Worm (Caenorhabditis elegans) whole organism, young adult: Measurements from ENCODE around the gene T27A8.7.

Source experiments
- B0261.1 ChIP-seq: sonication (generic microtip); optimal IDR thresholded peaks from 2 replicates; lab custom pipeline; 2016; ENCODE audit warnings: mild to moderate bottlenecking, missing genetic modification characterization, moderate library complexity, missing compliant biosample characterization
- C06A6.2 ChIP-seq: fragments of 200-800 bp; sonication (Bioruptor generic); conservative IDR thresholded peaks from 2 replicates; pipeline ENCODE4 v1.3.6; 2022; ENCODE audit warnings: missing genetic modification characterization, missing compliant biosample characterization
- C17E4.6 ChIP-seq: fragments of 200-800 bp; sonication (Bioruptor generic); IDR thresholded peaks from 2 replicates; pipeline ENCODE4 v1.3.6; 2022; ENCODE audit warnings: missing genetic modification reagents, missing genetic modification characterization, missing compliant biosample characterization
- F10E7.11 ChIP-seq: sonication (generic microtip); optimal IDR thresholded peaks from 2 replicates; lab custom pipeline; 2017; ENCODE audit warnings: mild to moderate bottlenecking, missing genetic modification characterization, moderate library complexity, missing compliant biosample characterization
- F23B12.7 ChIP-seq: sonication (generic microtip); optimal IDR thresholded peaks from 2 replicates; lab custom pipeline; 2017; ENCODE audit warnings: missing genetic modification characterization, mild to moderate bottlenecking, missing compliant biosample characterization, antibody characterized with exemption, moderate library complexity; ENCODE audit not compliant: insufficient read depth
- F52B5.7 ChIP-seq: sonication (generic microtip); optimal IDR thresholded peaks from 2 replicates; lab custom pipeline; 2016; ENCODE audit warnings: mild to moderate bottlenecking, missing genetic modification characterization, missing compliant biosample characterization
- T07F8.4 ChIP-seq: sonication (generic microtip); optimal IDR thresholded peaks from 2 replicates; lab custom pipeline; 2016; ENCODE audit warnings: mild to moderate bottlenecking, missing genetic modification characterization, moderate library complexity, missing compliant biosample characterization
- T26A5.8 ChIP-seq: sonication (generic microtip); optimal IDR thresholded peaks from 2 replicates; lab custom pipeline; 2016; ENCODE audit warnings: missing genetic modification characterization, missing compliant biosample characterization
- Y53F4B.3 ChIP-seq: fragments of 200-800 bp; sonication (Bioruptor generic); IDR thresholded peaks from 2 replicates; pipeline ENCODE4 v1.3.6; 2022; ENCODE audit warnings: missing genetic modification reagents, missing genetic modification characterization, missing compliant biosample characterization
- Y56A3A.18 ChIP-seq: fragments of 200-800 bp; sonication (Bioruptor generic); IDR thresholded peaks from 2 replicates; pipeline ENCODE4 v1.3.6; 2022; ENCODE audit warnings: missing genetic modification reagents, missing genetic modification characterization, missing compliant biosample characterization
- Y67H2A.10 ChIP-seq: fragments of 200-800 bp; sonication (Bioruptor generic); conservative IDR thresholded peaks from 2 replicates; pipeline ENCODE4 v1.3.6; 2022; ENCODE audit warnings: missing genetic modification reagents, missing genetic modification characterization, missing compliant biosample characterization
- ZK185.1 ChIP-seq: sonication (generic microtip); optimal IDR thresholded peaks from 2 replicates; lab custom pipeline; 2016; ENCODE audit warnings: mild to moderate bottlenecking, missing genetic modification characterization, missing compliant biosample characterization; ENCODE audit not compliant: poor library complexity, severe bottlenecking
- atf-7 ChIP-seq: sonication (generic microtip); optimal IDR thresholded peaks from 2 replicates; lab custom pipeline; 2017; ENCODE audit warnings: mild to moderate bottlenecking, missing genetic modification characterization, missing compliant biosample characterization
- attf-3 ChIP-seq: fragments of 200-800 bp; sonication (Bioruptor generic); conservative IDR thresholded peaks from 2 replicates; pipeline ENCODE4 v1.3.6; 2022; ENCODE audit warnings: missing genetic modification reagents, missing genetic modification characterization, missing compliant biosample characterization
- ccch-3 ChIP-seq: fragments of 200-800 bp; sonication (Bioruptor generic); optimal IDR thresholded peaks from 2 replicates; lab custom pipeline; 2018; ENCODE audit warnings: mild to moderate bottlenecking, missing genetic modification characterization, missing compliant biosample characterization
- cebp-2 ChIP-seq: fragments of 200-800 bp; sonication (Bioruptor generic); IDR thresholded peaks from 2 replicates; pipeline ENCODE4 v1.3.6; 2022; ENCODE audit warnings: missing genetic modification characterization, missing compliant biosample characterization
- ceh-58 ChIP-seq: fragments of 200-800 bp; sonication (Bioruptor generic); IDR thresholded peaks from 2 replicates; pipeline ENCODE4 v1.3.6; 2022; ENCODE audit warnings: missing genetic modification characterization, missing compliant biosample characterization
- efl-1 ChIP-seq: fragments of 150-350 bp; optimal IDR thresholded peaks from 2 replicates; lab custom pipeline; 2014; ENCODE audit warnings: missing biosample characterization, missing genetic modification reagents, missing genetic modification characterization
- egl-18 ChIP-seq: fragments of 200-800 bp; sonication (Bioruptor generic); IDR thresholded peaks from 2 replicates; pipeline ENCODE4 v1.3.6; 2022; ENCODE audit warnings: missing genetic modification reagents, missing genetic modification characterization, missing compliant biosample characterization
- egl-44 ChIP-seq: fragments of 200-800 bp; sonication (Bioruptor generic); IDR thresholded peaks from 2 replicates; pipeline ENCODE4 v1.3.6; 2022; ENCODE audit warnings: missing genetic modification reagents, missing genetic modification characterization, missing compliant biosample characterization
- egrh-3 ChIP-seq: fragments of 200-800 bp; sonication (Bioruptor generic); IDR thresholded peaks from 2 replicates; pipeline ENCODE4 v1.3.6; 2022; ENCODE audit warnings: missing genetic modification reagents, missing genetic modification characterization, missing compliant biosample characterization
- fkh-3 ChIP-seq: sonication (generic microtip); optimal IDR thresholded peaks from 2 replicates; lab custom pipeline; 2016; ENCODE audit warnings: mild to moderate bottlenecking, missing genetic modification characterization, missing compliant biosample characterization
- gei-17 ChIP-seq: fragments of 200-800 bp; sonication (Bioruptor generic); optimal IDR thresholded peaks from 2 replicates; lab custom pipeline; 2018; ENCODE audit warnings: mild to moderate bottlenecking, missing genetic modification characterization, missing compliant biosample characterization
- hlh-26 ChIP-seq: fragments of 200-800 bp; sonication (Bioruptor generic); conservative IDR thresholded peaks from 2 replicates; pipeline ENCODE4 v1.3.6; 2022; ENCODE audit warnings: missing genetic modification reagents, missing genetic modification characterization, missing compliant biosample characterization
- lin-26 ChIP-seq: fragments of 200-800 bp; sonication (Bioruptor generic); IDR thresholded peaks from 2 replicates; pipeline ENCODE4 v1.3.6; 2022; ENCODE audit warnings: missing genetic modification reagents, missing genetic modification characterization, missing compliant biosample characterization
- lin-40 ChIP-seq: sonication (generic microtip); optimal IDR thresholded peaks from 2 replicates; lab custom pipeline; 2016; ENCODE audit warnings: missing genetic modification characterization, mild to moderate bottlenecking, missing compliant biosample characterization, missing genotype, missing genetic modification reagents
- lsy-27 ChIP-seq: sonication (generic microtip); optimal IDR thresholded peaks from 2 replicates; lab custom pipeline; 2017; ENCODE audit warnings: missing genetic modification characterization, mild to moderate bottlenecking, missing compliant biosample characterization, antibody characterized with exemption, missing genotype, borderline replicate concordance; ENCODE audit not compliant: insufficient read depth
- madf-10 ChIP-seq: sonication (generic microtip); optimal IDR thresholded peaks from 2 replicates; lab custom pipeline; 2016; ENCODE audit warnings: mild to moderate bottlenecking, missing genetic modification characterization, missing compliant biosample characterization
- mel-28 ChIP-seq: sonication (generic microtip); optimal IDR thresholded peaks from 2 replicates; lab custom pipeline; 2016; ENCODE audit warnings: borderline replicate concordance, mild to moderate bottlenecking, missing genetic modification characterization, missing compliant biosample characterization
- mes-4 ChIP-seq: sonication (generic microtip); optimal IDR thresholded peaks from 2 replicates; lab custom pipeline; 2016; ENCODE audit warnings: missing genotype, missing genetic modification characterization, missing compliant biosample characterization
- nfya-1 ChIP-seq: sonication (generic microtip); optimal IDR thresholded peaks from 2 replicates; lab custom pipeline; 2017; ENCODE audit warnings: antibody characterized with exemption, missing compliant biosample characterization, missing genetic modification characterization, borderline replicate concordance; ENCODE audit not compliant: insufficient read depth
- nfya-2 ChIP-seq: fragments of 200-800 bp; sonication (Bioruptor generic); IDR thresholded peaks from 2 replicates; pipeline ENCODE4 v1.3.6; 2022; ENCODE audit warnings: missing genetic modification reagents, missing genetic modification characterization, missing compliant biosample characterization
- nhr-120 ChIP-seq: fragments of 200-800 bp; sonication (Bioruptor generic); IDR thresholded peaks from 2 replicates; pipeline ENCODE4 v1.3.6; 2022; ENCODE audit warnings: missing genetic modification characterization, missing compliant biosample characterization
- nhr-179 ChIP-seq: sonication (generic microtip); optimal IDR thresholded peaks from 2 replicates; lab custom pipeline; 2016; ENCODE audit warnings: mild to moderate bottlenecking, missing genetic modification characterization, missing compliant biosample characterization
- nhr-27 ChIP-seq: fragments of 200-800 bp; sonication (Bioruptor generic); optimal IDR thresholded peaks from 2 replicates; lab custom pipeline; 2018; ENCODE audit warnings: mild to moderate bottlenecking, missing genetic modification characterization, moderate library complexity, missing compliant biosample characterization
- nhr-80 ChIP-seq: sonication (generic microtip); optimal IDR thresholded peaks from 2 replicates; lab custom pipeline; 2016; ENCODE audit warnings: missing genetic modification characterization, missing compliant biosample characterization
- pbrm-1 ChIP-seq: fragments of 200-800 bp; sonication (Bioruptor generic); IDR thresholded peaks from 2 replicates; pipeline ENCODE4 v1.3.6; 2022; ENCODE audit warnings: missing genetic modification reagents, missing genetic modification characterization, missing compliant biosample characterization
- rcor-1 ChIP-seq: fragments of 200-800 bp; sonication (Bioruptor generic); IDR thresholded peaks from 2 replicates; pipeline ENCODE4 v1.3.6; 2022; ENCODE audit warnings: missing genetic modification reagents, missing genetic modification characterization, missing compliant biosample characterization
- rec-8 ChIP-seq, 2 experiments: sonication (generic microtip); optimal IDR thresholded peaks; 2 replicates each; lab custom pipeline; 2016; ENCODE audit warnings: mild to moderate bottlenecking in 2 of 2, missing genetic modification characterization in 2 of 2, missing genetic modification reagents in 2 of 2, missing genotype in 2 of 2, missing biosample characterization in 1 of 2, missing compliant biosample characterization in 1 of 2, moderate library complexity in 1 of 2
- rpc-1 ChIP-seq, 2 experiments: fragments of 150-350 bp in 1 of 2; sonication (generic microtip) in 1 of 2; optimal IDR thresholded peaks; 2 replicates each; lab custom pipeline; 2014 to 2018; ENCODE audit warnings: missing biosample characterization in 1 of 2, missing genetic modification characterization in 1 of 2, missing genetic modification reagents in 1 of 2, missing genotype in 1 of 2
- somi-1 ChIP-seq: fragments of 200-800 bp; sonication (Bioruptor generic); optimal IDR thresholded peaks from 2 replicates; lab custom pipeline; 2018; ENCODE audit warnings: mild to moderate bottlenecking, missing genetic modification characterization, missing compliant biosample characterization
- unc-130 ChIP-seq: sonication (generic microtip); optimal IDR thresholded peaks from 2 replicates; lab custom pipeline; 2016; ENCODE audit warnings: missing genetic modification reagents, missing genetic modification characterization, missing compliant biosample characterization
- zim-3 ChIP-seq: sonication (generic microtip); optimal IDR thresholded peaks from 2 replicates; lab custom pipeline; 2017; ENCODE audit warnings: mild to moderate bottlenecking, missing genetic modification characterization, moderate library complexity, missing compliant biosample characterization
- ztf-18 ChIP-seq: sonication (generic microtip); optimal IDR thresholded peaks from 2 replicates; lab custom pipeline; 2016; ENCODE audit warnings: missing genotype, mild to moderate bottlenecking, missing genetic modification characterization, missing compliant biosample characterization
- ztf-22 ChIP-seq: fragments of 200-800 bp; sonication (Bioruptor generic); optimal IDR thresholded peaks from 2 replicates; lab custom pipeline; 2018; ENCODE audit warnings: mild to moderate bottlenecking, missing genetic modification characterization, moderate library complexity, missing compliant biosample characterization
- ztf-25 ChIP-seq: fragments of 200-800 bp; sonication (Bioruptor generic); IDR thresholded peaks from 2 replicates; pipeline ENCODE4 v1.3.6; 2022; ENCODE audit warnings: missing genetic modification reagents, missing genetic modification characterization, missing compliant biosample characterization
- ztf-28 ChIP-seq: fragments of 200-800 bp; sonication (Bioruptor generic); IDR thresholded peaks from 2 replicates; pipeline ENCODE4 v1.3.6; 2022; ENCODE audit warnings: missing genetic modification reagents, missing genetic modification characterization, missing compliant biosample characterization
- ztf-3 ChIP-seq: fragments of 200-800 bp; sonication (Bioruptor generic); optimal IDR thresholded peaks from 2 replicates; lab custom pipeline; 2018; ENCODE audit warnings: mild to moderate bottlenecking, missing genetic modification characterization, missing compliant biosample characterization

T27A8.7 gene

DNA sequence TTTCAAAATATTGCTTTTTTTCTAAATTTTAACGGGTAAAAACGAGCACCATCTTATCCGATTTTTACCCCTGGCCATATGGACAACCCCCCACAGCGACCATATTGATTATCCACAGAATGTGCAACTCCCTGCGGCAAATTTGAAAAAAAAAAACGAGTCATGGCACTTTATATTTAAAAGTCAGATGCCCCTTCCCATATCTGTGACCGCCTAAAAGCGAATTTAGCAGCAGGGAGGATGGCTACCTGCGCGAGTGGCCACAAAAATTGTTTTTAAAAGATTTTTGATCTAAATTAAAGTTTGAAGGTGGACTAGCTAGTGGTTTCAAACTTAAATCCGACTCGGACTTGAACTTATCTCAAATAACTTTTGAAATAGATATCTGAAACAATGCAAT is 1.1 kb downstream of the T27A8.7 start:
- TF ChIP-seq nhr-80 (tag; lab: Kevin White, UChicago) (peak; percentile 89), ceh-58 (GFP tag; lab: Robert Waterston, UW) (0 out of 2 replicates have a peak, but pooled peaks have one; percentile 39), rcor-1 (GFP tag; lab: Robert Waterston, UW) (peak; percentile 97), nhr-120 (GFP tag; lab: Robert Waterston, UW) (no peak), Y53F4B.3 (GFP tag; lab: Robert Waterston, UW) (no peak), C06A6.2 (peak; percentile 96), gei-17 (peak; percentile 97), ztf-28 (GFP tag; lab: Robert Waterston, UW) (no peak), T07F8.4 (tag; lab: Kevin White, UChicago) (peak; percentile 95), rpc-1 (optimal IDR thresholded peaks at IDR 0.05; lab: Kevin White, UChicago) (peak; percentile 26), rpc-1 (tag; optimal IDR thresholded peaks at IDR 0.05; lab: Kevin White, UChicago) (no peak), ztf-22 (GFP tag; lab: Kevin White, UChicago) (peak; percentile 94), ZK185.1 (tag; lab: Kevin White, UChicago) (peak; percentile 98), egl-18 (peak; percentile 95), madf-10 (tag; lab: Kevin White, UChicago) (peak; percentile 97), efl-1 (GFP tag; lab: Kevin White, UChicago) (no peak), nfya-2 (no peak), zim-3 (tag; lab: Kevin White, UChicago) (peak; percentile 6), Y56A3A.18 (GFP tag; lab: Robert Waterston, UW) (peak; percentile 99), egl-44 (GFP tag; lab: Robert Waterston, UW) (no peak; the same call in none of the 2 replicates), nfya-1 (no peak), pbrm-1 (GFP tag; lab: Robert Waterston, UW) (peak; percentile 94), nhr-179 (tag; lab: Kevin White, UChicago) (peak; percentile 9), mes-4 (tag; lab: Kevin White, UChicago) (no peak), mel-28 (tag; lab: Kevin White, UChicago) (peak; percentile 78), ccch-3 (peak; percentile 84), ztf-18 (tag; lab: Kevin White, UChicago) (peak; percentile 68), hlh-26 (GFP tag; lab: Robert Waterston, UW) (no peak), lin-26 (GFP tag; lab: Robert Waterston, UW) (no peak; the same call in 1 of the 2 replicates), B0261.1 (peak; percentile 58), rec-8 (tag; optimal IDR thresholded peaks at IDR 0.05; lab: Kevin White, UChicago) (peak; percentile 46 to 56), fkh-3 (tag; lab: Kevin White, UChicago) (no peak), lin-40 (tag; lab: Kevin White, UChicago) (peak; percentile 99), Y67H2A.10 (peak; percentile 21; the same call in 1 of the 2 replicates), cebp-2 (GFP tag; lab: Robert Waterston, UW) (peak; percentile 99), unc-130 (GFP tag; lab: Kevin White, UChicago) (peak; percentile 11), F52B5.7 (tag; lab: Kevin White, UChicago) (peak; percentile 91), F10E7.11 (peak; percentile 96), T26A5.8 (tag; lab: Kevin White, UChicago) (no peak), somi-1 (GFP tag; lab: Kevin White, UChicago) (peak; percentile 97), ztf-3 (GFP tag; lab: Kevin White, UChicago) (peak; percentile 90), nhr-27 (tag; lab: Kevin White, UChicago) (peak; percentile 77), F23B12.7 (tag; lab: Kevin White, UChicago) (peak; percentile 97), attf-3 (peak; percentile 59), ztf-25 (GFP tag; lab: Robert Waterston, UW) (no peak), lsy-27 (tag; lab: Kevin White, UChicago) (peak; percentile 0), egrh-3 (GFP tag; lab: Robert Waterston, UW) (peak; percentile 58), atf-7 (tag; lab: Kevin White, UChicago) (peak; percentile 97), C17E4.6 (GFP tag; lab: Robert Waterston, UW) (peak; percentile 83)
